Worm (Caenorhabditis elegans): ENCODE data around the gene B0250.5.

The B0250.5 gene

ce11 chrV:20455637-20456036 lies 38.1 kb upstream of the B0250.5 start:
- TF ChIP-seq F13H6.1 (tag; optimal IDR thresholded peaks at IDR 0.05) (no peak), snpc-4 (tag; optimal IDR thresholded peaks at IDR 0.05) (peak; percentile 96), ceh-16 (tag; optimal IDR thresholded peaks at IDR 0.05) (no peak), blmp-1 (tag; optimal IDR thresholded peaks at IDR 0.05; ENCODE audit: insufficient read depth) (no peak), nhr-129 (tag; optimal IDR thresholded peaks at IDR 0.05) (peak; percentile 1), nhr-23 (tag; optimal IDR thresholded peaks at IDR 0.05) (no peak), ztf-11 (tag; optimal IDR thresholded peaks at IDR 0.05) (no peak), ceh-82 (tag; optimal IDR thresholded peaks at IDR 0.05) (no peak), nhr-12 (tag; optimal IDR thresholded peaks at IDR 0.05) (no peak), unc-55 (GFP tag; optimal IDR thresholded peaks at IDR 0.05) (peak; percentile 8), sem-4 (tag; optimal IDR thresholded peaks at IDR 0.05) (no peak), mdl-1 (tag; optimal IDR thresholded peaks at IDR 0.05) (no peak), mab-5 (tag; optimal IDR thresholded peaks at IDR 0.05) (no peak)

ce11 chrV:20457155-20457554 lies 36.6 kb upstream of the B0250.5 start:
- TF ChIP-seq nhr-10 (tag; optimal IDR thresholded peaks at IDR 0.05) (no peak), elt-3 (tag; optimal IDR thresholded peaks at IDR 0.05) (no peak), unc-55 (GFP tag; optimal IDR thresholded peaks at IDR 0.05) (peak; percentile 3), C34F6.9 (tag; optimal IDR thresholded peaks at IDR 0.05) (peak; percentile 5)

- no peak for TF ChIP-seq elt-1 (tag; optimal IDR thresholded peaks at IDR 0.05)
- no peak for TF ChIP-seq Y55F3AM.14 (GFP tag; optimal IDR thresholded peaks at IDR 0.05)
- TF ChIP-seq ama-1 (optimal IDR thresholded peaks at IDR 0.05), result no peak
- no peak for TF ChIP-seq nhr-237 (tag; optimal IDR thresholded peaks at IDR 0.05)
- no peak for TF ChIP-seq F13H6.1 (tag; optimal IDR thresholded peaks at IDR 0.05)
- TF ChIP-seq nhr-6 (tag; optimal IDR thresholded peaks at IDR 0.05), result no peak
- TF ChIP-seq nhr-12 (tag; optimal IDR thresholded peaks at IDR 0.05), result no peak
- no peak for TF ChIP-seq alr-1 (tag; optimal IDR thresholded peaks at IDR 0.05)
- TF ChIP-seq zag-1 (tag; optimal IDR thresholded peaks at IDR 0.05), result no peak
- no peak for TF ChIP-seq unc-62 (GFP tag; optimal IDR thresholded peaks at IDR 0.05)
Observed at ce11 chrV:20460808-20461207, 32.9 kb upstream of the B0250.5 start, which contains the start of gene B0250.18. TSS of gene B0250.18 (minus strand) at chrV:20460908.

- TF ChIP-seq dmd-4 (tag; optimal IDR thresholded peaks at IDR 0.05) (no peak), lsy-2 (tag; optimal IDR thresholded peaks at IDR 0.05) (no peak)
Observed at ce11 chrV:20464778-20465177, 28.9 kb upstream of the B0250.5 start.

- TF ChIP-seq alr-1 (tag; optimal IDR thresholded peaks at IDR 0.05) (no peak), ama-1 (optimal IDR thresholded peaks at IDR 0.05) (no peak)
Observed at ce11 chrV:20470385-20470784, 23.3 kb upstream of the B0250.5 start, which contains the start of gene B0250.8. TSS of gene B0250.8 (minus strand) at chrV:20470485.

ce11 chrV:20475029-20475428 lies 18.7 kb upstream of the B0250.5 start:
- TF ChIP-seq lin-11 (tag; optimal IDR thresholded peaks at IDR 0.05), result no peak
- TF ChIP-seq unc-62 (GFP tag; optimal IDR thresholded peaks at IDR 0.05), result no peak
- TF ChIP-seq nhr-23 (tag; optimal IDR thresholded peaks at IDR 0.05), result no peak
- no peak for TF ChIP-seq lin-39 (tag; optimal IDR thresholded peaks at IDR 0.05)
- no peak for TF ChIP-seq R02D3.7 (tag; optimal IDR thresholded peaks at IDR 0.05)
- no peak for TF ChIP-seq Y55F3AM.14 (GFP tag; optimal IDR thresholded peaks at IDR 0.05)
- no peak for TF ChIP-seq lin-13 (GFP tag; optimal IDR thresholded peaks at IDR 0.05)
- TF ChIP-seq ceh-16 (tag; optimal IDR thresholded peaks at IDR 0.05), result no peak
- TF ChIP-seq nhr-10 (tag; optimal IDR thresholded peaks at IDR 0.05), result no peak

ce11 chrV:20475830-20476229 lies 17.9 kb upstream of the B0250.5 start, which contains the start of gene B0250.7:
TSS of gene B0250.7 (minus strand) at chrV:20476061.
- TF ChIP-seq nhr-10 (tag; optimal IDR thresholded peaks at IDR 0.05), result no peak
- TF ChIP-seq lsy-2 (tag; optimal IDR thresholded peaks at IDR 0.05), result peak in 1 of 2 experiments; percentile 19
- no peak for TF ChIP-seq mbf-1 (tag; optimal IDR thresholded peaks at IDR 0.05)
- TF ChIP-seq peb-1 (tag; optimal IDR thresholded peaks at IDR 0.05), result no peak
